Worm (Caenorhabditis elegans) whole organism, L3 larva: Measurements from ENCODE around the gene T14B4.8.

Source experiments
- ceh-82 ChIP-seq: fragments of 150-350 bp; optimal IDR thresholded peaks from 2 replicates; lab custom pipeline; 2014; ENCODE audit warnings: missing biosample characterization, missing genetic modification characterization
- lin-15B ChIP-seq: fragments of 150-350 bp; optimal IDR thresholded peaks from 2 replicates; lab custom pipeline; 2014; ENCODE audit warnings: missing biosample characterization, missing genetic modification characterization

DNA sequence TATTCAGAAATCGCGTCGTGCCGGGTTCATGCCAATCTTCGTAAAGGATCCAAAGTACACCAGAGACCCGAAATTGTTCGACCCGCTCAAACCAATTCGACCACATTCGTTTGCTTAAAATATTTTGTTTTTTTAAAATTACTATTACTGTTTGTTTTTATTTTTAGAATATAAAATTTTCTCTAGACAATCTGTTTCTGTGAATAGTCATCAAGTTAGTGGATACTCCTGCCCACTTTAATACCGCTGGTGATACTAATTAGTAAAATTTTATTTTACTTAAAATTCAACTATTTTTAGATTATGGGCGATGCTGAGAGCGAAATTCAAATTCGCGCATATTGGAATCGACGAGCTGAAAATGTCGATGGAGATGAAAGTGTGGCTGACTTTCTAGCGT is 7.4 kb upstream of the T14B4.8 start, which contains the start of gene T14B4.1:
- TF ChIP-seq lin-15B (tag; lab: Kevin White, UChicago) (no peak), ceh-82 (tag; lab: Kevin White, UChicago) (no peak)
